Worm (Caenorhabditis elegans) whole organism, mixed stage, embryonic: ENCODE measurements around the gene Y57A10C.9.

ENCODE experiments used
- M03D4.4 ChIP-seq: sonication (generic microtip); optimal IDR thresholded peaks from 2 replicates; lab custom pipeline; 2017; ENCODE audit warnings: mild to moderate bottlenecking, missing genetic modification characterization, missing compliant biosample characterization
- bed-3 ChIP-seq: fragments of 200-800 bp; sonication (Bioruptor generic); optimal IDR thresholded peaks from 3 replicates; lab custom pipeline; 2018; ENCODE audit warnings: mild to moderate bottlenecking, missing genetic modification characterization, moderate library complexity, missing compliant biosample characterization
- ceh-39 ChIP-seq: fragments of 150-350 bp; optimal IDR thresholded peaks from 2 replicates; lab custom pipeline; 2014; ENCODE audit warnings: missing biosample characterization, missing genetic modification characterization
- ceh-43 ChIP-seq: fragments of 200-800 bp; sonication (Bioruptor generic); optimal IDR thresholded peaks from 2 replicates; lab custom pipeline; 2018; ENCODE audit warnings: mild to moderate bottlenecking, missing genetic modification characterization, moderate library complexity, missing compliant biosample characterization
- ceh-83 ChIP-seq: fragments of 200-800 bp; sonication (Bioruptor generic); optimal IDR thresholded peaks from 2 replicates; lab custom pipeline; 2018; ENCODE audit warnings: mild to moderate bottlenecking, missing genetic modification characterization, missing compliant biosample characterization
- ces-1 ChIP-seq: fragments of 150-350 bp; optimal IDR thresholded peaks from 2 replicates; lab custom pipeline; 2014; ENCODE audit warnings: missing biosample characterization, missing genetic modification reagents, missing genetic modification characterization
- cnd-1 ChIP-seq: fragments of 200-800 bp; sonication (Bioruptor generic); optimal IDR thresholded peaks from 2 replicates; lab custom pipeline; 2018; ENCODE audit warnings: mild to moderate bottlenecking, missing genetic modification characterization, missing compliant biosample characterization
- drap-1 ChIP-seq: fragments of 200-800 bp; sonication (Bioruptor generic); optimal IDR thresholded peaks from 3 replicates; lab custom pipeline; 2018; ENCODE audit warnings: mild to moderate bottlenecking, missing genetic modification characterization, missing compliant biosample characterization
- elt-3 ChIP-seq: fragments of 150-350 bp; optimal IDR thresholded peaks from 2 replicates; lab custom pipeline; 2014; ENCODE audit warnings: missing biosample characterization, missing genetic modification characterization
- flh-1 ChIP-seq: fragments of 200-800 bp; sonication (Bioruptor generic); optimal IDR thresholded peaks from 2 replicates; lab custom pipeline; 2018; ENCODE audit warnings: mild to moderate bottlenecking, missing genetic modification characterization, moderate library complexity, missing compliant biosample characterization
- ham-2 ChIP-seq: fragments of 200-800 bp; sonication (Bioruptor generic); optimal IDR thresholded peaks from 2 replicates; lab custom pipeline; 2018; ENCODE audit warnings: mild to moderate bottlenecking, missing genetic modification characterization, missing compliant biosample characterization
- hlh-1 ChIP-seq: fragments of 150-350 bp; optimal IDR thresholded peaks from 2 replicates; lab custom pipeline; 2014; ENCODE audit warnings: missing biosample characterization, missing genetic modification reagents, missing genetic modification characterization
- lin-13 ChIP-seq: fragments of 150-350 bp; optimal IDR thresholded peaks from 2 replicates; lab custom pipeline; 2014; ENCODE audit warnings: missing biosample characterization, missing genetic modification characterization
- lin-32 ChIP-seq: fragments of 200-800 bp; sonication (Bioruptor generic); optimal IDR thresholded peaks from 2 replicates; lab custom pipeline; 2018; ENCODE audit warnings: mild to moderate bottlenecking, missing genetic modification characterization, missing compliant biosample characterization
- lsy-2 ChIP-seq: fragments of 150-350 bp; optimal IDR thresholded peaks from 2 replicates; lab custom pipeline; 2014; ENCODE audit warnings: missing biosample characterization, missing genetic modification characterization
- mep-1 ChIP-seq: fragments of 150-350 bp; optimal IDR thresholded peaks from 2 replicates; lab custom pipeline; 2017; ENCODE audit warnings: missing biosample characterization, missing genetic modification reagents, missing genetic modification characterization, inconsistent platforms
- mls-2 ChIP-seq: sonication (generic microtip); optimal IDR thresholded peaks from 2 replicates; lab custom pipeline; 2016; ENCODE audit warnings: mild to moderate bottlenecking, missing genetic modification characterization, moderate library complexity, missing compliant biosample characterization
- nhr-12 ChIP-seq: fragments of 150-350 bp; optimal IDR thresholded peaks from 2 replicates; lab custom pipeline; 2014; ENCODE audit warnings: missing biosample characterization, missing genetic modification characterization
- nhr-2 ChIP-seq: fragments of 150-350 bp; optimal IDR thresholded peaks from 2 replicates; lab custom pipeline; 2014; ENCODE audit warnings: missing biosample characterization, missing genetic modification characterization
- nhr-237 ChIP-seq: fragments of 150-350 bp; optimal IDR thresholded peaks from 2 replicates; lab custom pipeline; 2014; ENCODE audit warnings: missing biosample characterization, missing genetic modification characterization
- nhr-28 ChIP-seq: fragments of 150-350 bp; optimal IDR thresholded peaks from 2 replicates; lab custom pipeline; 2014; ENCODE audit warnings: missing biosample characterization, missing genetic modification characterization
- nhr-76 ChIP-seq: sonication (generic microtip); optimal IDR thresholded peaks from 2 replicates; lab custom pipeline; 2017; ENCODE audit warnings: missing biosample characterization, missing genetic modification characterization
- pha-4 ChIP-seq: fragments of 150-350 bp; optimal IDR thresholded peaks from 2 replicates; lab custom pipeline; 2018; ENCODE audit warnings: missing biosample characterization, missing genetic modification reagents, missing genetic modification characterization
- sem-2 ChIP-seq: fragments of 200-800 bp; sonication (Bioruptor generic); optimal IDR thresholded peaks from 2 replicates; lab custom pipeline; 2018; ENCODE audit warnings: mild to moderate bottlenecking, missing genetic modification characterization, missing compliant biosample characterization
- snpc-4 ChIP-seq: fragments of 150-350 bp; optimal IDR thresholded peaks from 2 replicates; lab custom pipeline; 2014; ENCODE audit warnings: missing biosample characterization, missing genetic modification characterization
- sptf-1 ChIP-seq: sonication (generic microtip); optimal IDR thresholded peaks from 2 replicates; lab custom pipeline; 2017; ENCODE audit warnings: mild to moderate bottlenecking, missing genetic modification characterization, moderate library complexity, missing compliant biosample characterization
- tbx-8 ChIP-seq: fragments of 200-800 bp; sonication (Bioruptor generic); optimal IDR thresholded peaks from 2 replicates; lab custom pipeline; 2018; ENCODE audit warnings: mild to moderate bottlenecking, missing genetic modification characterization, moderate library complexity, missing compliant biosample characterization
- unc-120 ChIP-seq: sonication (generic microtip); optimal IDR thresholded peaks from 2 replicates; lab custom pipeline; 2017; ENCODE audit warnings: missing genetic modification characterization, missing compliant biosample characterization; ENCODE audit not compliant: poor library complexity, severe bottlenecking
- unc-39 ChIP-seq: fragments of 150-350 bp; optimal IDR thresholded peaks from 2 replicates; lab custom pipeline; 2014; ENCODE audit warnings: missing biosample characterization, missing genetic modification characterization
- unc-62 ChIP-seq: fragments of 150-350 bp; optimal IDR thresholded peaks from 2 replicates; lab custom pipeline; 2014; ENCODE audit warnings: missing biosample characterization, missing genetic modification reagents, missing genetic modification characterization
- zip-8 ChIP-seq: fragments of 150-350 bp; optimal IDR thresholded peaks from 2 replicates; lab custom pipeline; 2014; ENCODE audit warnings: missing biosample characterization, missing genetic modification characterization

Gene Y57A10C.9

ce11 chrII:12408717-12409116, 29.6 kb downstream of the Y57A10C.9 start, which contains the start of gene sre-31:
Gene sre-31 (minus strand): TSS chrII:12408817.
- TF ChIP-seq sptf-1 (tag; lab: Kevin White, UChicago), result no peak
- TF ChIP-seq bed-3, result no peak
- TF ChIP-seq pha-4 (tag; lab: Kevin White, UChicago), result no peak
- TF ChIP-seq nhr-2 (tag; lab: Kevin White, UChicago), result no peak
- no peak for TF ChIP-seq cnd-1 (tag; lab: Kevin White, UChicago)
- no peak for TF ChIP-seq nhr-12
- no peak for TF ChIP-seq unc-120 (tag; lab: Kevin White, UChicago)
- no peak for TF ChIP-seq ham-2 (GFP tag; lab: Kevin White, UChicago)
- TF ChIP-seq sem-2, result no peak
- no peak for TF ChIP-seq elt-3
- no peak for TF ChIP-seq mep-1 (tag; lab: Kevin White, UChicago)
- no peak for TF ChIP-seq nhr-76 (tag; lab: Kevin White, UChicago)
- TF ChIP-seq nhr-237 (tag; lab: Kevin White, UChicago), result no peak
- no peak for TF ChIP-seq ceh-43 (GFP tag; lab: Kevin White, UChicago)
- TF ChIP-seq ceh-39, result no peak
- TF ChIP-seq unc-39, result no peak
- TF ChIP-seq tbx-8 (GFP tag; lab: Kevin White, UChicago), result no peak
- TF ChIP-seq snpc-4 (tag; lab: Kevin White, UChicago), result no peak
- TF ChIP-seq, all 35 proteins: peak for 0

- TF ChIP-seq M03D4.4 (tag; lab: Kevin White, UChicago) (no peak), nhr-2 (tag; lab: Kevin White, UChicago) (no peak), unc-39 (no peak), pha-4 (tag; lab: Kevin White, UChicago) (no peak)
Observed at ce11 chrII:12406394-12406793, 31.9 kb downstream of the Y57A10C.9 start, which contains the start of gene sre-30. Gene sre-30 (minus strand): TSS chrII:12406494.

- TF ChIP-seq nhr-28 (no peak), zip-8 (tag; lab: Kevin White, UChicago) (no peak), ces-1 (GFP tag; lab: Kevin White, UChicago) (no peak), M03D4.4 (tag; lab: Kevin White, UChicago) (no peak), ham-2 (GFP tag; lab: Kevin White, UChicago) (no peak), mep-1 (tag; lab: Kevin White, UChicago) (no peak), ceh-83 (no peak), lsy-2 (tag; lab: Kevin White, UChicago) (no peak), nhr-2 (tag; lab: Kevin White, UChicago) (no peak), mls-2 (no peak), ceh-43 (GFP tag; lab: Kevin White, UChicago) (no peak), lin-13 (tag; lab: Kevin White, UChicago) (no peak), ceh-39 (no peak), nhr-12 (no peak), lin-32 (no peak), tbx-8 (GFP tag; lab: Kevin White, UChicago) (no peak), hlh-1 (no peak), flh-1 (no peak)
Observed at ce11 chrII:12401791-12402190, 36.5 kb downstream of the Y57A10C.9 start, which contains the start of gene sre-29. Gene sre-29 (minus strand): TSS chrII:12401891.

- no peak for TF ChIP-seq ceh-83
- no peak for TF ChIP-seq mep-1 (tag; lab: Kevin White, UChicago)
- no peak for TF ChIP-seq zip-8 (tag; lab: Kevin White, UChicago)
- no peak for TF ChIP-seq lin-32
- TF ChIP-seq lsy-2 (tag; lab: Kevin White, UChicago), result no peak
- no peak for TF ChIP-seq nhr-28
- no peak for TF ChIP-seq drap-1 (GFP tag; lab: Kevin White, UChicago)
- no peak for TF ChIP-seq ceh-39
- TF ChIP-seq lin-13 (tag; lab: Kevin White, UChicago), result no peak
- no peak for TF ChIP-seq unc-62 (GFP tag; lab: Kevin White, UChicago)
- TF ChIP-seq unc-120 (tag; lab: Kevin White, UChicago), result no peak
- TF ChIP-seq M03D4.4 (tag; lab: Kevin White, UChicago), result no peak
- no peak for TF ChIP-seq nhr-76 (tag; lab: Kevin White, UChicago)
- no peak for TF ChIP-seq sptf-1 (tag; lab: Kevin White, UChicago)
- TF ChIP-seq unc-39, result no peak
Observed at ce11 chrII:12397656-12398055, 40.7 kb downstream of the Y57A10C.9 start, which contains the start of gene F57G9.7. Gene F57G9.7 (minus strand): TSS chrII:12397756.

- no peak for TF ChIP-seq cnd-1 (tag; lab: Kevin White, UChicago)
- no peak for TF ChIP-seq sptf-1 (tag; lab: Kevin White, UChicago)
- no peak for TF ChIP-seq nhr-237 (tag; lab: Kevin White, UChicago)
Observed at ce11 chrII:12394138-12394537, 44.2 kb downstream of the Y57A10C.9 start.
